Worm (Caenorhabditis elegans) whole organism, L3 larva: ENCODE measurements around the gene nspb-1.
A peak's percentile ranks its signal among the peaks of the same experiment; 100 is the strongest.

ENCODE experiments used
- R02D3.7 ChIP-seq: fragments of 150-350 bp; optimal IDR thresholded peaks from 2 replicates; lab custom pipeline; 2014; ENCODE audit warnings: missing biosample characterization, missing genetic modification characterization
- ZK546.5 ChIP-seq: sonication (generic microtip); optimal IDR thresholded peaks from 2 replicates; lab custom pipeline; 2017; ENCODE audit warnings: missing biosample characterization, missing genetic modification characterization
- ama-1 ChIP-seq: fragments of 150-350 bp; optimal IDR thresholded peaks from 2 replicates; lab custom pipeline; 2018
- ceh-16 ChIP-seq: sonication (generic microtip); optimal IDR thresholded peaks from 2 replicates; lab custom pipeline; 2017; ENCODE audit warnings: missing biosample characterization, missing genetic modification characterization
- ceh-82 ChIP-seq: fragments of 150-350 bp; optimal IDR thresholded peaks from 2 replicates; lab custom pipeline; 2014; ENCODE audit warnings: missing biosample characterization, missing genetic modification characterization
- ceh-9 ChIP-seq: sonication (generic microtip); optimal IDR thresholded peaks from 2 replicates; lab custom pipeline; 2018; ENCODE audit warnings: missing biosample characterization, missing genetic modification characterization
- daf-12 ChIP-seq: fragments of 150-350 bp; optimal IDR thresholded peaks from 2 replicates; lab custom pipeline; 2014; ENCODE audit warnings: missing biosample characterization, missing genetic modification reagents, missing genetic modification characterization
- egl-5 ChIP-seq: fragments of 150-350 bp; optimal IDR thresholded peaks from 2 replicates; lab custom pipeline; 2017; ENCODE audit warnings: missing biosample characterization, missing genetic modification reagents, missing genetic modification characterization, inconsistent platforms
- elt-1 ChIP-seq: fragments of 150-350 bp; optimal IDR thresholded peaks from 2 replicates; lab custom pipeline; 2014; ENCODE audit warnings: missing biosample characterization, missing genetic modification characterization
- elt-2 ChIP-seq: sonication (generic microtip); optimal IDR thresholded peaks from 2 replicates; lab custom pipeline; 2016; ENCODE audit warnings: missing genetic modification reagents, mild to moderate bottlenecking, missing genetic modification characterization, missing compliant biosample characterization
- elt-3 ChIP-seq, 3 experiments: fragments of 150-350 bp in 1 of 3; sonication (generic microtip) in 2 of 3; optimal IDR thresholded peaks; 2 replicates in 2 of 3; 4 replicates in 1 of 3; lab custom pipeline; 2014 to 2017; ENCODE audit warnings: missing biosample characterization in 3 of 3, missing genetic modification characterization in 3 of 3
- eor-1 ChIP-seq, 2 experiments: fragments of 150-350 bp; optimal IDR thresholded peaks; 2 replicates each; lab custom pipeline; 2014 to 2018; ENCODE audit warnings: missing biosample characterization in 2 of 2, missing genetic modification characterization in 2 of 2
- fkh-10 ChIP-seq: sonication (generic microtip); optimal IDR thresholded peaks from 2 replicates; lab custom pipeline; 2017; ENCODE audit warnings: missing biosample characterization, missing genetic modification reagents, missing genetic modification characterization
- fkh-2 ChIP-seq: fragments of 150-350 bp; optimal IDR thresholded peaks from 2 replicates; lab custom pipeline; 2014; ENCODE audit warnings: missing biosample characterization, missing genetic modification reagents, missing genetic modification characterization
- fos-1 ChIP-seq: fragments of 150-350 bp; optimal IDR thresholded peaks from 2 replicates; lab custom pipeline; 2014; ENCODE audit warnings: missing biosample characterization, missing genetic modification characterization
- hmg-11 ChIP-seq: sonication (generic microtip); optimal IDR thresholded peaks from 2 replicates; lab custom pipeline; 2016; ENCODE audit warnings: missing genetic modification characterization, missing compliant biosample characterization
- jun-1 ChIP-seq: fragments of 150-350 bp; optimal IDR thresholded peaks from 2 replicates; lab custom pipeline; 2014; ENCODE audit warnings: missing biosample characterization, missing genetic modification reagents, missing genetic modification characterization
- lin-15B ChIP-seq: fragments of 150-350 bp; optimal IDR thresholded peaks from 2 replicates; lab custom pipeline; 2014; ENCODE audit warnings: missing biosample characterization, missing genetic modification characterization
- lin-39 ChIP-seq: fragments of 150-350 bp; optimal IDR thresholded peaks from 2 replicates; lab custom pipeline; 2018; ENCODE audit warnings: missing biosample characterization, missing genetic modification reagents, missing genetic modification characterization
- mdl-1 ChIP-seq: fragments of 150-350 bp; optimal IDR thresholded peaks from 2 replicates; lab custom pipeline; 2014; ENCODE audit warnings: missing biosample characterization, missing genetic modification characterization
- mml-1 ChIP-seq: fragments of 150-350 bp; sonication (generic microtip); optimal IDR thresholded peaks from 3 replicates; lab custom pipeline; 2014; ENCODE audit warnings: missing biosample characterization, missing genetic modification characterization
- nfya-1 ChIP-seq: sonication (generic microtip); optimal IDR thresholded peaks from 2 replicates; lab custom pipeline; 2017; ENCODE audit warnings: missing genetic modification characterization, mild to moderate bottlenecking, missing compliant biosample characterization, antibody characterized with exemption, moderate library complexity; ENCODE audit not compliant: insufficient read depth
- nhr-11 ChIP-seq: fragments of 150-350 bp; optimal IDR thresholded peaks from 2 replicates; lab custom pipeline; 2014; ENCODE audit warnings: missing biosample characterization, missing genetic modification characterization
- nhr-28 ChIP-seq: fragments of 150-350 bp; optimal IDR thresholded peaks from 2 replicates; lab custom pipeline; 2014; ENCODE audit warnings: missing biosample characterization, missing genetic modification characterization
- nhr-43 ChIP-seq: sonication (generic microtip); optimal IDR thresholded peaks from 2 replicates; lab custom pipeline; 2016; ENCODE audit warnings: mild to moderate bottlenecking, missing genetic modification characterization, missing compliant biosample characterization; ENCODE audit not compliant: poor library complexity, severe bottlenecking
- nhr-67 ChIP-seq: fragments of 150-350 bp; optimal IDR thresholded peaks from 2 replicates; lab custom pipeline; 2014; ENCODE audit warnings: missing biosample characterization, missing genetic modification characterization
- nhr-76 ChIP-seq: fragments of 150-350 bp; sonication (generic microtip); optimal IDR thresholded peaks from 5 replicates; lab custom pipeline; 2014; ENCODE audit warnings: missing biosample characterization, missing genetic modification characterization
- nhr-77 ChIP-seq: fragments of 150-350 bp; optimal IDR thresholded peaks from 2 replicates; lab custom pipeline; 2014; ENCODE audit warnings: missing biosample characterization, missing genetic modification characterization
- pha-4 ChIP-seq: fragments of 150-350 bp; optimal IDR thresholded peaks from 2 replicates; lab custom pipeline; 2014; ENCODE audit warnings: missing biosample characterization, missing genetic modification reagents, missing genetic modification characterization
- pqm-1 ChIP-seq: fragments of 150-350 bp; optimal IDR thresholded peaks from 2 replicates; lab custom pipeline; 2017; ENCODE audit warnings: missing biosample characterization, missing genetic modification characterization, inconsistent platforms
- sea-2 ChIP-seq: fragments of 150-350 bp; sonication (generic microtip); optimal IDR thresholded peaks from 4 replicates; lab custom pipeline; 2014; ENCODE audit warnings: missing biosample characterization, missing genetic modification reagents, missing genetic modification characterization
- skn-1 ChIP-seq: fragments of 150-350 bp; optimal IDR thresholded peaks from 2 replicates; lab custom pipeline; 2014; ENCODE audit warnings: missing biosample characterization, missing genetic modification characterization
- snpc-4 ChIP-seq: fragments of 150-350 bp; optimal IDR thresholded peaks from 2 replicates; lab custom pipeline; 2014; ENCODE audit warnings: missing biosample characterization, missing genetic modification characterization
- tbx-2 ChIP-seq: sonication (generic microtip); optimal IDR thresholded peaks from 2 replicates; lab custom pipeline; 2016; ENCODE audit warnings: mild to moderate bottlenecking, missing genetic modification characterization, missing compliant biosample characterization
- unc-39 ChIP-seq: sonication (generic microtip); optimal IDR thresholded peaks from 4 replicates; lab custom pipeline; 2017; ENCODE audit warnings: missing biosample characterization, missing genetic modification characterization
- unc-62 ChIP-seq: fragments of 150-350 bp; sonication (generic microtip); optimal IDR thresholded peaks from 4 replicates; lab custom pipeline; 2014; ENCODE audit warnings: missing biosample characterization, missing genetic modification reagents, missing genetic modification characterization
- zag-1 ChIP-seq: fragments of 150-350 bp; optimal IDR thresholded peaks from 2 replicates; lab custom pipeline; 2014; ENCODE audit warnings: missing biosample characterization, missing genetic modification characterization
- ztf-4 ChIP-seq: fragments of 150-350 bp; optimal IDR thresholded peaks from 2 replicates; lab custom pipeline; 2014; ENCODE audit warnings: missing biosample characterization, missing genetic modification characterization

The nspb-1 gene

ce11 chrIV:6556624-6557368 is 34.1 kb downstream of the nspb-1 start, which contains the start of gene try-3 (continued):
- TF ChIP-seq R02D3.7 (tag; lab: Kevin White, UChicago) (peak; percentile 14), nhr-67 (tag; lab: Kevin White, UChicago) (no peak), ztf-4 (no peak), ceh-9 (tag; lab: Kevin White, UChicago) (no peak), ZK546.5 (tag; lab: Kevin White, UChicago) (no peak)

DNA sequence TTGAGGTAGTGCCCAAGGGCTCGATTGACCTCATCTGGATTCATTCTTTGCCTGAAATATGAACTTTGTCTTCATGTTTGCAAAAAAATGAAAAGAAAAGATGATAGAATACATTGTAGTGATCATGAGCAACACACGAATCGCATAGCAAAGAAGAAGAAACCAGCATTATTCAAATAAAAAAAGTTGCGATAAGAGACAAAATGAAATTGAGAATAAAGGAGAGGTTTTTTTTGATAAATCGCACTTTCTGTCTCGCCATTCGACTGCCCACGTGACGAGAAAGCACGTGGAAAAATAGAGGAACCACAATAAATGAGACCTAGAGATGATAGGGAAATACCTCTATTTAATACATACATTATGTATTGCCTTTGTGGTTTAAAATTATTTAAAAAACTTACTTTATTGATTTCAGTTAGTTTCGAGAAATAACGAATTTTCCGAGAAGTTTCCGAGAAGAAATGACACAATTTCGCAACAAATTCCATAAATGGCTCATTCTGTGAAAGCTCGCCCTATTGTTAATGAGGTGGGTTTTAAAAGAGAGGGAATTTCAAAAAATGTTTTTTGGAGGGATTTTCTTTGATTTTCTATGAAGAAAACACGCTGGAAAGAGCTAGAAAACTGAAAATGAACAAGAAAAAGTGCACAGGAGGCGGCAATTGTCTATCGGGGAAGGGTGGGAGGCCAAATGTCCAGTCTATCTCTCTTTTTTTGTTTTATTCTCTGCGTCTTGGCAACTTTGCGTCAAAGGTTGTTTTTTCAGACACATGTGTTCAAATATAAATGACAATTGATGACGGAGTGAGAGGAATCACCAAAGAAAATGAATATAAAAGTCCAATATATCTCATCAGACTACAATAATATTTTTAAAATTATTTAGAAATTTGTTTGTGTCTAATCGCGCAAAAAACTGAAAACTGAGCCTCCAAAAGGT is 35.3 kb downstream of the nspb-1 start, which contains the start of gene paqr-1:
Gene paqr-1, minus strand, starts transcription at position 51 of the 943 bp plus-strand sequence.
- TF ChIP-seq fos-1 (tag; lab: Kevin White, UChicago) (peak; percentile 6), pha-4 (tag; lab: Kevin White, UChicago) (peak; percentile 6), hmg-11 (tag; lab: Kevin White, UChicago) (no peak), lin-15B (peak; percentile 53), skn-1 (tag; lab: Kevin White, UChicago) (no peak), egl-5 (tag; lab: Kevin White, UChicago) (peak; percentile 77), elt-2 (tag; lab: Kevin White, UChicago) (peak; percentile 0), nfya-1 (tag; lab: Kevin White, UChicago) (peak; percentile 37), pqm-1 (tag; lab: Kevin White, UChicago) (peak; percentile 29), mdl-1 (peak; percentile 41), lin-39 (tag; lab: Kevin White, UChicago) (peak; percentile 16), daf-12 (tag; lab: Kevin White, UChicago) (no peak)
- TF ChIP-seq, all 47 proteins: peak for 9

DNA sequence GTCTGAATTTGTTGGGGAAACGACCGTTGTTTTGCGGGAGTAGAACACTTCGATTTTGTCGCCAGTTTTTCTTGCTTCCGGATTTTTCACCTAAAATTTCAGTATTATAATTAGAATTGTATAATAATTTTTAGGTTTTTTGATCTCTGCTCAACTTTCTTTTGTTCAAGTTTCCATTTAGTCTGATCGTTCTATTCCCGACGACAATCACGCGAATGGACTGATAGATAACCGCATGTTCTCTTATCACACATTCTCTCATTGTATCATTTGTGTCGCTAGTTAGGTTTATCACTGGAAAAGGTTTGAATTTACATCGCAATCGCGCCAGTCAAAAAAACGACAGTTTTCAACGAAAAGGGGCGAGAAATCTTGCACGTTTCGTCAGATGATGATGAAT is 36.0 kb downstream of the nspb-1 start:
- TF ChIP-seq pqm-1 (tag; lab: Kevin White, UChicago) (peak; percentile 88), elt-2 (tag; lab: Kevin White, UChicago) (peak; percentile 95), unc-39 (no peak), jun-1 (tag; lab: Kevin White, UChicago) (peak; percentile 29), pha-4 (tag; lab: Kevin White, UChicago) (peak; percentile 33), elt-3 (tag; optimal IDR thresholded peaks at IDR 0.05; lab: Kevin White, UChicago) (peak in 2 of 3 experiments; percentile 68 to 91)

DNA sequence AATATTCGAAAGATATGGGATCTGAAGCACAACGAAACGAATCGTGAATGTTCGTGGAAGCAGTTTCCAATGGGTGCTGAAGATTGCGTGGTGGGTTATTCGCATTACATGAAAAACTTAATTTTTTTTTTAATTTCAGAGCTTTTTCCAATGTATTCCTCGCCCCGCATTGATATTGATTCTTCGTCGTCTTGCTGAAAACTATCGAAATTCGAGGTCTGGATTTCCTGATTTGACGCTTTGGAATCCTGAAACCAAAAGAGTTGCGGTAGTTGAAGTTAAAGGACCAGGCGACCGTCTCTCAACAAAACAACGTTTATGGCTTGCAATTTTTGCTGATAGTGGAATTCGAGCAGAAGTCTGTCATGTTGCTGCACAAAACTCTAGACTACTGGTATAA is 38.9 kb downstream of the nspb-1 start:
- TF ChIP-seq egl-5 (tag; lab: Kevin White, UChicago) (no peak), nhr-43 (tag; lab: Kevin White, UChicago) (peak; percentile 27), elt-2 (tag; lab: Kevin White, UChicago) (peak; percentile 23)

- TF ChIP-seq ceh-9 (tag; lab: Kevin White, UChicago) (no peak), ztf-4 (no peak), zag-1 (tag; lab: Kevin White, UChicago) (no peak), fos-1 (tag; lab: Kevin White, UChicago) (no peak), unc-62 (GFP tag; lab: Kevin White, UChicago) (no peak), fkh-10 (GFP tag; lab: Kevin White, UChicago) (no peak), nhr-28 (tag; lab: Kevin White, UChicago) (no peak), egl-5 (tag; lab: Kevin White, UChicago) (no peak), snpc-4 (tag; lab: Kevin White, UChicago) (peak; percentile 55), nhr-77 (tag; lab: Kevin White, UChicago) (no peak), mml-1 (tag; lab: Kevin White, UChicago) (no peak), tbx-2 (tag; lab: Kevin White, UChicago) (no peak), daf-12 (tag; lab: Kevin White, UChicago) (no peak), ZK546.5 (tag; lab: Kevin White, UChicago) (no peak), R02D3.7 (tag; lab: Kevin White, UChicago) (peak; percentile 49), ama-1 (lab: Kevin White, UChicago) (no peak), nfya-1 (tag; lab: Kevin White, UChicago) (peak; percentile 84), nhr-11 (tag; lab: Kevin White, UChicago) (no peak), lin-15B (peak; percentile 63), fkh-2 (no peak), jun-1 (tag; lab: Kevin White, UChicago) (no peak), mdl-1 (no peak), elt-1 (tag; lab: Kevin White, UChicago) (no peak), eor-1 (tag; optimal IDR thresholded peaks at IDR 0.05; lab: Kevin White, UChicago) (no peak), unc-39 (no peak), lin-39 (tag; lab: Kevin White, UChicago) (peak; percentile 32), ceh-16 (tag; lab: Kevin White, UChicago) (no peak), ceh-82 (tag; lab: Kevin White, UChicago) (no peak), pqm-1 (tag; lab: Kevin White, UChicago) (no peak), elt-3 (tag; optimal IDR thresholded peaks at IDR 0.05; lab: Kevin White, UChicago) (no peak), nhr-76 (no peak), sea-2 (GFP tag; lab: Kevin White, UChicago) (no peak)
Observed at ce11 chrIV:6548609-6549008, 42.3 kb downstream of the nspb-1 start, which contains the start of gene fan-1. TSS of gene fan-1 (plus strand) at chrIV:6548686.
